Fruit fly (Drosophila melanogaster) whole organism, adult: ENCODE results near the gene be.

Source experiments
- CG11617 ChIP-seq: fragments of 200-800 bp; sonication (Bioruptor generic); optimal IDR thresholded peaks from 2 replicates; lab custom pipeline; 2017; ENCODE audit warnings: mild to moderate bottlenecking, missing biosample characterization, missing genetic modification reagents, missing genetic modification characterization
- CG12768 ChIP-seq: fragments of 200-800 bp; sonication (Bioruptor generic); optimal IDR thresholded peaks from 2 replicates; lab custom pipeline; 2017; ENCODE audit warnings: missing biosample characterization, missing genetic modification characterization, mild to moderate bottlenecking, moderate library complexity, missing genetic modification reagents
- CG14711 ChIP-seq: fragments of 200-800 bp; sonication (Bioruptor generic); optimal IDR thresholded peaks from 2 replicates; lab custom pipeline; 2018; ENCODE audit warnings: missing biosample characterization, mild to moderate bottlenecking, missing genetic modification characterization, moderate library complexity
- CG1620 ChIP-seq: fragments of 200-800 bp; sonication (Bioruptor generic); optimal IDR thresholded peaks from 2 replicates; lab custom pipeline; 2016; ENCODE audit warnings: missing biosample characterization, missing genetic modification characterization
- CG33017 ChIP-seq: fragments of 200-800 bp; sonication (Bioruptor generic); optimal IDR thresholded peaks from 2 replicates; lab custom pipeline; 2018; ENCODE audit warnings: missing biosample characterization, mild to moderate bottlenecking, missing genetic modification characterization, moderate library complexity
- CG5204 ChIP-seq: fragments of 200-800 bp; sonication (Bioruptor generic); optimal IDR thresholded peaks from 2 replicates; lab custom pipeline; 2016; ENCODE audit warnings: missing biosample characterization, missing genetic modification characterization
- CG7045 ChIP-seq: fragments of 200-800 bp; sonication (Bioruptor generic); optimal IDR thresholded peaks from 2 replicates; lab custom pipeline; 2017; ENCODE audit warnings: missing biosample characterization, mild to moderate bottlenecking, missing genetic modification characterization
- CG7101 ChIP-seq: fragments of 200-800 bp; sonication (Bioruptor generic); optimal IDR thresholded peaks from 2 replicates; lab custom pipeline; 2018; ENCODE audit warnings: missing biosample characterization, mild to moderate bottlenecking, missing genetic modification characterization, moderate library complexity
- Clk ChIP-seq: fragments of 200-800 bp; sonication (Bioruptor generic); optimal IDR thresholded peaks from 2 replicates; lab custom pipeline; 2017; ENCODE audit warnings: missing biosample characterization, missing genetic modification characterization
- Crg-1 ChIP-seq: fragments of 200-800 bp; sonication (Bioruptor generic); optimal IDR thresholded peaks from 2 replicates; lab custom pipeline; 2016; ENCODE audit warnings: missing biosample characterization, missing genetic modification characterization
- Hr96 ChIP-seq: fragments of 200-800 bp; sonication (Bioruptor generic); optimal IDR thresholded peaks from 2 replicates; lab custom pipeline; 2016; ENCODE audit warnings: missing biosample characterization, missing genetic modification characterization
- Mnt ChIP-seq: fragments of 200-800 bp; sonication (Bioruptor generic); optimal IDR thresholded peaks from 2 replicates; lab custom pipeline; 2016; ENCODE audit warnings: missing biosample characterization, mild to moderate bottlenecking, missing genetic modification characterization
- bab1 ChIP-seq: fragments of 200-800 bp; sonication (Bioruptor generic); optimal IDR thresholded peaks from 3 replicates; lab custom pipeline; 2019; ENCODE audit warnings: missing biosample characterization, mild to moderate bottlenecking, missing genetic modification characterization, moderate library complexity
- cic ChIP-seq: fragments of 200-800 bp; sonication (Bioruptor generic); optimal IDR thresholded peaks from 2 replicates; lab custom pipeline; 2017; ENCODE audit warnings: missing biosample characterization, mild to moderate bottlenecking, missing genetic modification characterization, moderate library complexity
- cnc ChIP-seq, 2 experiments: fragments of >200 bp; optimal IDR thresholded peaks; 2 replicates each; lab custom pipeline; 2017
- kay ChIP-seq: fragments of 200-800 bp; sonication (Bioruptor generic); peaks from one replicate; lab custom pipeline; 2016; ENCODE audit warnings: missing biosample characterization, missing genetic modification characterization, borderline replicate concordance
- ovo ChIP-seq: fragments of 200-800 bp; sonication (Bioruptor generic); optimal IDR thresholded peaks from 2 replicates; lab custom pipeline; 2016; ENCODE audit warnings: missing biosample characterization, missing genetic modification characterization
- pad ChIP-seq: fragments of 200-800 bp; sonication (Bioruptor generic); optimal IDR thresholded peaks from 3 replicates; lab custom pipeline; 2017; ENCODE audit warnings: missing biosample characterization, missing genetic modification characterization, mild to moderate bottlenecking, moderate library complexity, missing genetic modification reagents
- tj ChIP-seq: fragments of 200-800 bp; sonication (Bioruptor generic); optimal IDR thresholded peaks from 3 replicates; lab custom pipeline; 2017; ENCODE audit warnings: missing biosample characterization, mild to moderate bottlenecking, missing genetic modification characterization, moderate library complexity
- toe ChIP-seq: fragments of 200-800 bp; sonication (Bioruptor generic); optimal IDR thresholded peaks from 2 replicates; lab custom pipeline; 2016; ENCODE audit warnings: missing biosample characterization, missing genetic modification characterization

be gene

DNA sequence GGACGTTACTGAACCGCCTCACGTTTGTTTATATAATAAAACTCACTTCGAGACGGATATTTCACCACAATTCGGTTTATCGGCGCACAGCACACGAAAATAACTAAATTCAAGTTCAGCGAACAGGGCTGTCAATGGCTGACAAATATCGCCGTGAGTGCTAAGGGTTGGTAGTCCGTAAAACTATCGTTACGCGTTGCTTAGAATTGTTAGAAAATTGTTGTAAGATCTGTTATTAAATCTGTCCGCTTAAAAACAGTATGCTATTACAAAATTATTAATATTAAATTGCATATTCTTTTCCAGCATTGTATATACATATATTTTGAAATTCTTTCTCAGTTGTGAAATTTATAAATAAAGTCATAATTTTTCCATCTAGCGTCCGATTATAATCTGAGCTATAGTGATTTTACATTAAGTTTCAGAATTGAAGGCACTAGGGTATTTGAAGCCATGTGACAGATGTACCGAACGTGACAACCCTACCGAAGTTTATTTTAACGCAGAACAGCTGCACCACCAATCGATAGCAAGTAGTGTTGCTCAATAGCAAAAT, 60.4 kb downstream of the be start, which contains the start of gene Cox17:
Cox17 (minus strand) TSS at position 120 of the 559 bp plus-strand sequence.
- TF ChIP-seq tj (GFP tag; lab: Kevin White, UChicago) (peak; percentile 68), Mnt (peak; percentile 94), toe (GFP tag; lab: Kevin White, UChicago) (peak; percentile 75), CG12768 (GFP tag; lab: Kevin White, UChicago) (peak; percentile 67), kay (GFP tag; lab: Kevin White, UChicago) (peak; percentile 93), ovo (GFP tag; lab: Kevin White, UChicago) (peak; percentile 85), cic (no peak), CG14711 (tag; lab: Kevin White, UChicago) (peak; percentile 97), CG11617 (GFP tag; lab: Kevin White, UChicago) (peak; percentile 92), Clk (GFP tag; lab: Kevin White, UChicago) (peak; percentile 43), Hr96 (GFP tag; lab: Kevin White, UChicago) (peak; percentile 84), bab1 (GFP tag; lab: Kevin White, UChicago) (peak; percentile 85), CG7101 (tag; lab: Kevin White, UChicago) (peak; percentile 84), CG7045 (GFP tag; lab: Kevin White, UChicago) (peak; percentile 50), CG5204 (GFP tag; lab: Kevin White, UChicago) (peak; percentile 79), Crg-1 (peak; percentile 81), CG33017 (peak; percentile 27), CG1620 (GFP tag; lab: Kevin White, UChicago) (peak; percentile 80), cnc (optimal IDR thresholded peaks at IDR 0.05; lab: Kevin White, UChicago) (no peak), pad (peak; percentile 80)

DNA sequence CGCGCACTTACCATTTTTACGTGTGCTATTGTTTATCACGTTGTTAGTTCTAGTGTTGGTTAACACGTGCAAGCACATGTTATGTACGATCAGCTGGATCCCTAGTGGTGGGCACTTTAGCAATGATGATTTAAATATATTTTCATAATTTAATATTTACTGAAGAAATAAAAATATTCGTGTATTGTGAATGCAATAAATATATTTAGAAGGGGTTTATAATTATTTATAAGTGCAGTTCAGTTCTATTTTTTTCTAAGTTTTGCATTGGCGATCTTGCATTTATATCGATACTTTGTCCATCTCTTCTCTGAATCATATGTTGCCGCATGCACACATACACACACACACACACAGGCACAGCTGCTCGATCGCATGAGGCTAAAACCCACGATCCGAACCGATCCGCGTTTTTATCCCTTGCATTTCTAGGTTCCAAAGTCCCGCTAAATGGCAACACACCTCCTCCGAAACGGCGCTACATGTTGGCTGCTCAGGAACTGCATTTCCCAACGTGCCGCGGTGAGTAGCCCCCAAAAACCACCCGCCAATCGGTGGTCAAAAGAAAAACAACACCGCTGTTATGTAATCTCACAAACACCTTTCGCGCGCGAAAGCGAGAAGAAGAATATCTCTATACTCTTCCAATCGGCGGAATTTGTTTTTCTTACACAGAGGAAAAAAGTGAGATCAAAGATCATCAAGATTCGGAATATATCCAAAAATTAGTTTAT, 61.7 kb downstream of the be start, which contains the start of the genes CG15027 and Dbct:
CG15027 (minus strand) TSS at position 51 of the 734 bp plus-strand sequence.
Dbct (plus strand) TSS at position 349 of the 734 bp plus-strand sequence.
- TF ChIP-seq CG11617 (GFP tag; lab: Kevin White, UChicago) = peak; percentile 91
- peak; percentile 76 for TF ChIP-seq pad
- TF ChIP-seq CG14711 (tag; lab: Kevin White, UChicago) = peak; percentile 91
- TF ChIP-seq Crg-1 = peak; percentile 78
- peak; percentile 78 for TF ChIP-seq Hr96 (GFP tag; lab: Kevin White, UChicago)
- TF ChIP-seq CG12768 (GFP tag; lab: Kevin White, UChicago) = peak; percentile 52
- TF ChIP-seq cic = peak; percentile 14
- peak; percentile 61 for TF ChIP-seq toe (GFP tag; lab: Kevin White, UChicago)
- TF ChIP-seq CG33017 = peak; percentile 69
- TF ChIP-seq CG1620 (GFP tag; lab: Kevin White, UChicago) = peak; percentile 83
- TF ChIP-seq CG5204 (GFP tag; lab: Kevin White, UChicago) = peak; percentile 29
- TF ChIP-seq CG7045 (GFP tag; lab: Kevin White, UChicago) = peak; percentile 51
- TF ChIP-seq bab1 (GFP tag; lab: Kevin White, UChicago) = peak; percentile 94
- TF ChIP-seq Clk (GFP tag; lab: Kevin White, UChicago) = peak; percentile 17
- TF ChIP-seq ovo (GFP tag; lab: Kevin White, UChicago) = peak; percentile 80
- TF ChIP-seq CG7101 (tag; lab: Kevin White, UChicago) = peak; percentile 90
- peak; percentile 95 for TF ChIP-seq kay (GFP tag; lab: Kevin White, UChicago)
- TF ChIP-seq cnc (optimal IDR thresholded peaks at IDR 0.05; lab: Kevin White, UChicago) = no peak
- TF ChIP-seq tj (GFP tag; lab: Kevin White, UChicago) = peak; percentile 74
- peak; percentile 99 for TF ChIP-seq Mnt

dm6 chrX:15089146-15089698, 65.0 kb downstream of the be start, which contains the start of gene Rab3-GEF:
TSS of gene Rab3-GEF (plus strand) at chrX:15089682.
- TF ChIP-seq CG7101 (tag; lab: Kevin White, UChicago) = no peak
- no peak for TF ChIP-seq Hr96 (GFP tag; lab: Kevin White, UChicago)
- no peak for TF ChIP-seq CG14711 (tag; lab: Kevin White, UChicago)
- no peak for TF ChIP-seq pad
- TF ChIP-seq cic = no peak
- TF ChIP-seq CG5204 (GFP tag; lab: Kevin White, UChicago) = no peak
- TF ChIP-seq toe (GFP tag; lab: Kevin White, UChicago) = no peak
- no peak for TF ChIP-seq cnc (optimal IDR thresholded peaks at IDR 0.05; lab: Kevin White, UChicago)
- TF ChIP-seq CG12768 (GFP tag; lab: Kevin White, UChicago) = no peak
- TF ChIP-seq kay (GFP tag; lab: Kevin White, UChicago) = no peak
- TF ChIP-seq Mnt = no peak
- TF ChIP-seq CG7045 (GFP tag; lab: Kevin White, UChicago) = no peak
- no peak for TF ChIP-seq Clk (GFP tag; lab: Kevin White, UChicago)
- no peak for TF ChIP-seq bab1 (GFP tag; lab: Kevin White, UChicago)
- TF ChIP-seq ovo (GFP tag; lab: Kevin White, UChicago) = no peak
- TF ChIP-seq CG33017 = no peak
- no peak for TF ChIP-seq CG1620 (GFP tag; lab: Kevin White, UChicago)

DNA sequence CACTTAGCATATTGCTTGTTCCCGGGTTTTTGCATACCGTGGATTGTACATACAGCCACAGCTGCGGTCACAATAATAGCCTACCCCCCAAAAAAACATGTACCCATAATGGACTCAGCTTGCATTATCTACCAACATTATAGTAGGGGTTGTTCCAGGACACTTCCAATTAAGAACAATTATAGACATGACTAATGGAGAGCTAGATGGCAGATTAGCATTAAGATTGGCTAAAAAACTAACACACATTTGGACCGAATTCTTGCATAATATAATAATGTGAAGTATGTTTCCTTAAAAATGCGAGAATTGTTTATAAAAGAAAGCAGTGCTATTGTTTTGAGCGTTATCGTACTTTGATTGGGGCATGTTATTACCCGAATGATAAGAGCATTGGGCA, 66.1 kb downstream of the be start:
- TF ChIP-seq cnc (optimal IDR thresholded peaks at IDR 0.05; lab: Kevin White, UChicago) (no peak), CG12768 (GFP tag; lab: Kevin White, UChicago) (no peak), ovo (GFP tag; lab: Kevin White, UChicago) (no peak), CG1620 (GFP tag; lab: Kevin White, UChicago) (no peak), cic (no peak), Mnt (no peak), kay (GFP tag; lab: Kevin White, UChicago) (no peak), CG5204 (GFP tag; lab: Kevin White, UChicago) (no peak), CG7045 (GFP tag; lab: Kevin White, UChicago) (no peak), Clk (GFP tag; lab: Kevin White, UChicago) (no peak), CG7101 (tag; lab: Kevin White, UChicago) (no peak), Hr96 (GFP tag; lab: Kevin White, UChicago) (no peak)
